Worm (Caenorhabditis elegans) whole organism, L4 larva: ENCODE results near the gene F47D2.11.
"Not testable (repeated sequence)": the region's sequence is repeated elsewhere in the genome, so short reads cannot be mapped to it uniquely, and the experiment has no call there.

Experiments used
- F26F4.8 ChIP-seq: fragments of 200-800 bp; sonication (Bioruptor generic); conservative IDR thresholded peaks from 2 replicates; pipeline ENCODE4 v1.3.6; 2022; ENCODE audit warnings: missing genetic modification characterization, missing compliant biosample characterization
- F37D6.2 ChIP-seq: sonication (generic microtip); optimal IDR thresholded peaks from 2 replicates; lab custom pipeline; 2016; ENCODE audit warnings: mild to moderate bottlenecking, missing genetic modification characterization, missing compliant biosample characterization
- F44E2.7 ChIP-seq: fragments of 200-800 bp; sonication (Bioruptor generic); IDR thresholded peaks from 2 replicates; pipeline ENCODE4 v2.1.2; 2022; ENCODE audit warnings: missing genetic modification characterization, missing compliant biosample characterization
- F49E8.2 ChIP-seq: sonication (generic microtip); optimal IDR thresholded peaks from 2 replicates; lab custom pipeline; 2016; ENCODE audit warnings: missing compliant biosample characterization, mild to moderate bottlenecking, missing genetic modification characterization, borderline replicate concordance
- R02D3.7 ChIP-seq: fragments of 150-350 bp; sonication (generic microtip); optimal IDR thresholded peaks from 3 replicates; lab custom pipeline; 2014; ENCODE audit warnings: missing biosample characterization, missing genetic modification characterization
- Y48G9A.11 ChIP-seq: fragments of 200-800 bp; sonication (Bioruptor generic); IDR thresholded peaks from 2 replicates; pipeline ENCODE4 v1.3.6; 2022; ENCODE audit warnings: missing genetic modification reagents, missing genetic modification characterization, missing compliant biosample characterization
- aha-1 ChIP-seq: fragments of 150-350 bp; peaks from one replicate; lab custom pipeline; 2014; ENCODE audit warnings: missing biosample characterization, missing genetic modification characterization
- ceh-20 ChIP-seq: fragments of 200-800 bp; sonication (Bioruptor generic); IDR thresholded peaks from 2 replicates; pipeline ENCODE4 v1.3.6; 2022; ENCODE audit warnings: missing genetic modification reagents, missing genetic modification characterization, missing compliant biosample characterization
- ceh-44 ChIP-seq: fragments of 200-800 bp; sonication (Bioruptor generic); IDR thresholded peaks from 2 replicates; pipeline ENCODE4 v1.3.6; 2022; ENCODE audit warnings: missing genetic modification reagents, missing genetic modification characterization, missing compliant biosample characterization
- ceh-62 ChIP-seq: sonication (generic microtip); optimal IDR thresholded peaks from 2 replicates; lab custom pipeline; 2017; ENCODE audit warnings: missing biosample characterization, missing genetic modification characterization
- cey-2 ChIP-seq: sonication (generic microtip); optimal IDR thresholded peaks from 3 replicates; lab custom pipeline; 2017; ENCODE audit warnings: missing genetic modification characterization, mild to moderate bottlenecking, missing compliant biosample characterization, antibody characterized with exemption, borderline replicate concordance; ENCODE audit not compliant: insufficient read depth
- ctbp-1 ChIP-seq: fragments of 200-800 bp; sonication (Bioruptor generic); IDR thresholded peaks from 2 replicates; pipeline ENCODE4 v1.3.6; 2022; ENCODE audit warnings: missing genetic modification reagents, missing genetic modification characterization, missing compliant biosample characterization
- daf-16 ChIP-seq, 3 experiments: sonication (generic microtip); optimal IDR thresholded peaks; 2 replicates each; lab custom pipeline; 2016 to 2017; ENCODE audit warnings: missing genetic modification characterization in 3 of 3, missing genetic modification reagents in 3 of 3, mild to moderate bottlenecking in 2 of 3, missing compliant biosample characterization in 2 of 3, missing biosample characterization in 1 of 3, moderate library complexity in 1 of 3
- daf-8 ChIP-seq: fragments of 200-800 bp; sonication (Bioruptor generic); IDR thresholded peaks from 2 replicates; pipeline ENCODE4 v1.3.6; 2022; ENCODE audit warnings: missing genetic modification characterization, missing compliant biosample characterization
- egl-43 ChIP-seq: fragments of 200-800 bp; sonication (Bioruptor generic); IDR thresholded peaks from 2 replicates; pipeline ENCODE4 v1.3.6; 2022; ENCODE audit warnings: missing genetic modification reagents, missing genetic modification characterization, missing compliant biosample characterization
- fkh-10 ChIP-seq: fragments of 150-350 bp; optimal IDR thresholded peaks from 2 replicates; lab custom pipeline; 2014; ENCODE audit warnings: missing biosample characterization, missing genetic modification reagents, missing genetic modification characterization
- lin-1 ChIP-seq: fragments of 200-800 bp; sonication (Bioruptor generic); IDR thresholded peaks from 2 replicates; pipeline ENCODE4 v1.3.6; 2022; ENCODE audit warnings: missing genetic modification reagents, missing genetic modification characterization, missing compliant biosample characterization
- lin-39 ChIP-seq: fragments of 150-350 bp; optimal IDR thresholded peaks from 2 replicates; lab custom pipeline; 2014; ENCODE audit warnings: missing biosample characterization, missing genetic modification reagents, missing genetic modification characterization
- madf-5 ChIP-seq, 2 experiments: fragments of 200-800 bp; sonication (Bioruptor generic); IDR thresholded peaks; 2 replicates each; pipeline ENCODE4 v1.3.6; 2022; ENCODE audit warnings: missing compliant biosample characterization in 2 of 2, missing genetic modification characterization in 2 of 2
- mdt-29 ChIP-seq: fragments of 200-800 bp; sonication (Bioruptor generic); IDR thresholded peaks from 2 replicates; pipeline ENCODE4 v1.3.6; 2022; ENCODE audit warnings: missing genetic modification reagents, missing genetic modification characterization, missing compliant biosample characterization
- nhr-102 ChIP-seq: sonication (generic microtip); optimal IDR thresholded peaks from 2 replicates; lab custom pipeline; 2016; ENCODE audit warnings: mild to moderate bottlenecking, missing genetic modification characterization, moderate library complexity, missing compliant biosample characterization
- nhr-28 ChIP-seq: fragments of 150-350 bp; optimal IDR thresholded peaks from 2 replicates; lab custom pipeline; 2014; ENCODE audit warnings: missing biosample characterization, missing genetic modification characterization
- nhr-77 ChIP-seq: fragments of 150-350 bp; optimal IDR thresholded peaks from 2 replicates; lab custom pipeline; 2014; ENCODE audit warnings: missing biosample characterization, missing genetic modification characterization
- pha-4 ChIP-seq, 2 experiments: fragments of 150-350 bp in 1 of 2; fragments of 200-800 bp in 1 of 2; sonication (Bioruptor generic) in 1 of 2; IDR thresholded peaks in 1 of 2; optimal IDR thresholded peaks in 1 of 2; 2 replicates each; pipeline versions ENCODE4 v1.3.6 to Lab custom; 2014 to 2022; ENCODE audit warnings: missing genetic modification characterization in 2 of 2, missing genetic modification reagents in 2 of 2, missing biosample characterization in 1 of 2, missing compliant biosample characterization in 1 of 2
- pqm-1 ChIP-seq: sonication (generic microtip); optimal IDR thresholded peaks from 2 replicates; lab custom pipeline; 2017; ENCODE audit warnings: missing biosample characterization, missing genetic modification characterization
- unc-39 ChIP-seq: sonication (generic microtip); optimal IDR thresholded peaks from 2 replicates; lab custom pipeline; 2017; ENCODE audit warnings: missing biosample characterization, missing genetic modification characterization
- unc-62 ChIP-seq, 3 experiments: fragments of 150-350 bp in 1 of 3; sonication (generic microtip); optimal IDR thresholded peaks in 2 of 3; peaks in 1 of 3; 1 replicate in 1 of 3; 2 replicates in 2 of 3; lab custom pipeline; 2014 to 2017; ENCODE audit warnings: missing biosample characterization in 3 of 3, missing genetic modification characterization in 3 of 3, missing genetic modification reagents in 3 of 3, missing genotype in 1 of 3

The F47D2.11 gene

ce11 chrV:4290093-4290492 is 5.7 kb downstream of the F47D2.11 start, which contains the start of gene srh-193:
TSS of gene srh-193 (minus strand) at chrV:4290193.
- TF ChIP-seq aha-1 = peak; percentile 0

ce11 chrV:4284737-4285136 is 11.1 kb downstream of the F47D2.11 start, which contains the start of gene srt-19:
TSS of gene srt-19 (plus strand) at chrV:4285037.
- TF ChIP-seq R02D3.7 (tag; lab: Kevin White, UChicago); ctbp-1; F37D6.2: not testable (repeated sequence)

- not testable (repeated sequence) for TF ChIP-seq F44E2.7; pha-4 (GFP tag; IDR thresholded peaks at IDR 0.05; lab: Robert Waterston, UW); pha-4 (tag; optimal IDR thresholded peaks at IDR 0.05; lab: Kevin White, UChicago); madf-5 (GFP tag; IDR thresholded peaks at IDR 0.05; lab: Robert Waterston, UW)
- TF ChIP-seq, all 104 proteins: peak for 0; not testable (repeated sequence) for 104
These were observed 14.1 kb downstream of the F47D2.11 start, which contains the start of gene srt-37 for ce11 chrV:4281699-4282098. TSS of gene srt-37 (minus strand) at chrV:4281799.

- not testable (repeated sequence) for TF ChIP-seq daf-8 (GFP tag; lab: Robert Waterston, UW); Y48G9A.11 (GFP tag; lab: Robert Waterston, UW); nhr-102 (tag; lab: Kevin White, UChicago)
These were observed 17.1 kb downstream of the F47D2.11 start, which contains the start of gene srt-20 for ce11 chrV:4278735-4279134. TSS of gene srt-20 (minus strand) at chrV:4278835.

ce11 chrV:4273372-4273771 is 22.4 kb downstream of the F47D2.11 start:
- TF ChIP-seq unc-62 (GFP tag; optimal IDR thresholded peaks at IDR 0.05 in 1 of 2; lab: Kevin White, UChicago) = peak in 1 of 2 experiments; percentile 91
- no peak for TF ChIP-seq unc-62 (tag; optimal IDR thresholded peaks at IDR 0.05; lab: Kevin White, UChicago)
- TF ChIP-seq madf-5 (GFP tag; IDR thresholded peaks at IDR 0.05; lab: Robert Waterston, UW) = no peak
- TF ChIP-seq F37D6.2 = no peak
- TF ChIP-seq cey-2 (tag; lab: Kevin White, UChicago) = no peak
- TF ChIP-seq aha-1 = peak; percentile 40

- not testable (repeated sequence) for TF ChIP-seq mdt-29; fkh-10 (GFP tag; lab: Kevin White, UChicago); unc-39 (tag; lab: Kevin White, UChicago)
These were observed 24.6 kb downstream of the F47D2.11 start, which contains the start of gene srt-38 for ce11 chrV:4271258-4271657. TSS of gene srt-38 (minus strand) at chrV:4271358.

ce11 chrV:4268213-4268612 is 27.6 kb downstream of the F47D2.11 start, which contains the start of gene srt-36:
TSS of gene srt-36 (minus strand) at chrV:4268313.
- TF ChIP-seq ceh-62, F44E2.7, ceh-20: not testable (repeated sequence)
- TF ChIP-seq, all 104 proteins: peak for 0; not testable (repeated sequence) for 104

ce11 chrV:4264516-4264915 is 31.3 kb downstream of the F47D2.11 start, which contains the start of gene srt-35:
TSS of gene srt-35 (minus strand) at chrV:4264616.
- peak; percentile 46 for TF ChIP-seq aha-1
- no peak for TF ChIP-seq lin-1

- TF ChIP-seq unc-62 (GFP tag; optimal IDR thresholded peaks at IDR 0.05 in 1 of 2; lab: Kevin White, UChicago) (peak in 1 of 2 experiments; percentile 92), unc-62 (tag; optimal IDR thresholded peaks at IDR 0.05; lab: Kevin White, UChicago) (no peak), nhr-77 (no peak)
These were observed 34.4 kb downstream of the F47D2.11 start for ce11 chrV:4261385-4261784.

ce11 chrV:4260090-4260489 is 35.7 kb downstream of the F47D2.11 start, which contains the start of gene srt-3:
TSS of gene srt-3 (minus strand) at chrV:4260190.
- TF ChIP-seq nhr-28 (no peak), daf-16 (GFP tag; optimal IDR thresholded peaks at IDR 0.05; lab: Kevin White, UChicago) (no peak), daf-16 (tag; optimal IDR thresholded peaks at IDR 0.05; lab: Kevin White, UChicago) (no peak), ceh-44 (GFP tag; lab: Robert Waterston, UW) (no peak), pha-4 (GFP tag; IDR thresholded peaks at IDR 0.05; lab: Robert Waterston, UW) (no peak), pha-4 (tag; optimal IDR thresholded peaks at IDR 0.05; lab: Kevin White, UChicago) (no peak), F26F4.8 (no peak), lin-39 (tag; lab: Kevin White, UChicago) (no peak), egl-43 (GFP tag; lab: Robert Waterston, UW) (no peak), F49E8.2 (tag; lab: Kevin White, UChicago) (no peak), pqm-1 (no peak)
